Worm (Caenorhabditis elegans): Measurements from ENCODE around the gene maph-1.3.

DNA sequence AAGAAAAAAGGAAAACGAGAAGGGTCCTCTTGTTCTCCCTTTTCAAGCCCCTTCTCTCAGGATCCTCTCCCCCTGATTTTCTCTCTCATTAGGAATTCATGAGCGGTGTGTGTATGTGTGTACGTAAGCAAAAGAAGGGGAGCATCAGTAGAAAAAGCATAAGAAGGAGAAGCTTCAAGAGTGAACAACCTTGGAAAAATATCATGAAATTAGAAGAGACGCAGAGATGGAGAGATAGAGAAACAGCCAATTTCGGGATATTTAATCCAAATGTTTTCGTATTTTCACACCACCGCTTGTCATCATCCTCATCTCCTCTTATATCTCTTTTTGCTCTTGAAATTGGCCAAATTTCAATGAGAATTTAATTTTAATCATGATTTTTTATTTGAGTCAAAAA, 38.5 kb downstream of the maph-1.3 start:
- TF ChIP-seq ets-7 (tag; optimal IDR thresholded peaks at IDR 0.05) (no peak), ama-1 (optimal IDR thresholded peaks at IDR 0.05) (no peak), sea-1 (GFP tag; conservative IDR thresholded peaks at IDR 0.05) (no peak), tra-4 (tag; optimal IDR thresholded peaks at IDR 0.05) (no peak), B0310.2 (tag; optimal IDR thresholded peaks at IDR 0.05) (no peak), hnd-1 (tag; optimal IDR thresholded peaks at IDR 0.05) (no peak), F13C5.2 (tag; optimal IDR thresholded peaks at IDR 0.05) (no peak), ceh-36 (tag; optimal IDR thresholded peaks at IDR 0.05) (no peak), tbx-37 (GFP tag; conservative IDR thresholded peaks at IDR 0.05) (no peak), ceh-13 (GFP tag; optimal IDR thresholded peaks at IDR 0.05) (no peak), aly-1 (tag; optimal IDR thresholded peaks at IDR 0.05) (no peak), flt-1 (GFP tag; IDR thresholded peaks at IDR 0.05) (no peak)
